Fruit fly (Drosophila melanogaster): ENCODE measurements around the gene CG10375.

CG10375 gene

dm6 chr3R:23772808-23773207 is 5.3 kb downstream of the CG10375 start, which contains the start of gene tst (continued):
- TF ChIP-seq CG34406 (GFP tag; optimal IDR thresholded peaks at IDR 0.05) (peak; percentile 87), Ets96B (tag; optimal IDR thresholded peaks at IDR 0.05) (peak; percentile 88), CG31627 (GFP tag; optimal IDR thresholded peaks at IDR 0.05) (peak; percentile 81), Hr4 (GFP tag; optimal IDR thresholded peaks at IDR 0.05) (no peak), CG6792 (GFP tag; optimal IDR thresholded peaks at IDR 0.05) (peak; percentile 84), dac (GFP tag; optimal IDR thresholded peaks at IDR 0.05) (peak; percentile 77), achi (GFP tag; optimal IDR thresholded peaks at IDR 0.05) (peak; percentile 87), eg (GFP tag; IDR thresholded peaks at IDR 0.05) (peak; percentile 96), CG6808 (GFP tag; optimal IDR thresholded peaks at IDR 0.05) (no peak), CG9139 (GFP tag; optimal IDR thresholded peaks at IDR 0.05) (no peak), fd85E (GFP tag; optimal IDR thresholded peaks at IDR 0.05) (peak; percentile 10), Sox15 (GFP tag; optimal IDR thresholded peaks at IDR 0.05) (peak; percentile 85), CG8119 (GFP tag; IDR thresholded peaks at IDR 0.05) (peak; percentile 90), fkh (GFP tag; optimal IDR thresholded peaks at IDR 0.05) (peak; percentile 90), Smox (GFP tag; optimal IDR thresholded peaks at IDR 0.05) (no peak), CG8632 (GFP tag; optimal IDR thresholded peaks at IDR 0.05) (peak; percentile 86)

DNA sequence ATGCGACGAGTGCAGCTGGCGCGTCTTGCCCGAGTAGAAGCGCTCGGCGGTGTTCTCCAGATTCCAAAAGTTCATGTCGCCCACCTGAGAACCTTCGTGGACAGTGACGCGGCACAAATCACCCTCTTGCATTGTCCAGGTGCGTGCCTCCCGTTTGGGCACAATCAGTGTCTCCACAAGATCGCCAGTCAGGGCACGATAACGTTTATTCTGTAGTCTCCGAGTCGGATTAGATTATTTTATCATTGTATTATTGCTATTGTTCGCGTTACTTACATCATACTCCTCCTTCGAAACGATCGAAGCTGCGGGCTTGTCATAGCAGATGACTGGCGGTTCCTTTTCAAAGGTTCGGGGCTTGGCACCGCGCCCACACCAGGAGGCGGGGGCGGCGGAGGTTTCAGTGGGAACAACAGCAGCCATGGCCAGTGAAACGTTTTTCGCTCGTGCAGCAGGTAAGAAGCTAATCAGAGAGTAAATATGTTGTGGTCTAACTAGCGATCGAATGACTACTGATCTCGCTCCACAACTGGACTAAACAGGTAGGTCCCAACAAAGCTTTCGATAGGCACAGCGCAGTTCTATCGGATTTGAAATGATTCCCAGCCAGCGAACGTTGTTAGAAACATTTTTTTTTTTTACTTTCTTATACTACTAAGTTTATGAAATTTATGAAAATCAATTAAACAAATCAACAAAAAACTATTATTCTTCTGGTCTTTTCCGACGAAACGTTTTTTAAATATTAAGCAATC is 6.3 kb downstream of the CG10375 start, which contains the start of gene CG10208:
TSS of gene CG10208 (minus strand) at position 518 of the 755 bp plus-strand sequence.
- TF ChIP-seq vri (GFP tag; optimal IDR thresholded peaks at IDR 0.05) (peak; percentile 97), CG7368 (GFP tag; optimal IDR thresholded peaks at IDR 0.05) (no peak)

dm6 chr3R:23780757-23781156 is 13.2 kb downstream of the CG10375 start:
- TF ChIP-seq CG9139 (GFP tag; optimal IDR thresholded peaks at IDR 0.05): no peak
- no peak for TF ChIP-seq CG8632 (GFP tag; optimal IDR thresholded peaks at IDR 0.05)
- TF ChIP-seq CG11762 (GFP tag; optimal IDR thresholded peaks at IDR 0.05; ENCODE audit: insufficient read depth): no peak
- TF ChIP-seq CG8119 (GFP tag; IDR thresholded peaks at IDR 0.05): no peak
- no peak for TF ChIP-seq Sox14 (GFP tag; optimal IDR thresholded peaks at IDR 0.05)
- no peak for TF ChIP-seq esn (GFP tag; optimal IDR thresholded peaks at IDR 0.05)
- TF ChIP-seq svp (GFP tag): no peak
- no peak for TF ChIP-seq Eip75B (GFP tag; optimal IDR thresholded peaks at IDR 0.05)
- no peak for TF ChIP-seq fd85E (GFP tag; optimal IDR thresholded peaks at IDR 0.05)
- no peak for TF ChIP-seq Met (GFP tag; optimal IDR thresholded peaks at IDR 0.05)
- no peak for TF ChIP-seq OdsH (GFP tag; optimal IDR thresholded peaks at IDR 0.05)
- TF ChIP-seq Eip78C (GFP tag): no peak
- TF ChIP-seq fd59A (GFP tag; optimal IDR thresholded peaks at IDR 0.05): no peak
- TF ChIP-seq net (GFP tag; optimal IDR thresholded peaks at IDR 0.05): no peak
- no peak for TF ChIP-seq CG10631 (GFP tag; optimal IDR thresholded peaks at IDR 0.05)
- no peak for TF ChIP-seq topi (GFP tag; optimal IDR thresholded peaks at IDR 0.05)
- TF ChIP-seq CG8319 (GFP tag; optimal IDR thresholded peaks at IDR 0.05): no peak
- TF ChIP-seq acj6 (GFP tag; optimal IDR thresholded peaks at IDR 0.05): no peak
- no peak for TF ChIP-seq Hr38 (GFP tag; optimal IDR thresholded peaks at IDR 0.05)
- no peak for TF ChIP-seq CG16779 (tag; optimal IDR thresholded peaks at IDR 0.05)

- TF ChIP-seq topi (GFP tag; optimal IDR thresholded peaks at IDR 0.05) (peak; percentile 85), cyc (GFP tag; optimal IDR thresholded peaks at IDR 0.05) (peak; percentile 93), CG6163 (GFP tag; IDR thresholded peaks at IDR 0.05) (peak; percentile 82; the same call in 2 of the 3 replicates), CG11762 (GFP tag; optimal IDR thresholded peaks at IDR 0.05; ENCODE audit: insufficient read depth) (peak; percentile 65), lz (GFP tag; optimal IDR thresholded peaks at IDR 0.05) (peak; percentile 91), CG6792 (GFP tag; optimal IDR thresholded peaks at IDR 0.05) (peak; percentile 79), dac (GFP tag; optimal IDR thresholded peaks at IDR 0.05) (peak; percentile 78), CG16779 (tag; optimal IDR thresholded peaks at IDR 0.05) (no peak), CG34406 (GFP tag; optimal IDR thresholded peaks at IDR 0.05) (peak; percentile 80), dsx (GFP tag; optimal IDR thresholded peaks at IDR 0.05; ENCODE audit: poor library complexity, severe bottlenecking) (peak; percentile 48), Gug (GFP tag; IDR thresholded peaks at IDR 0.05) (peak; percentile 79), Eip75B (GFP tag; optimal IDR thresholded peaks at IDR 0.05) (peak; percentile 88), achi (GFP tag; optimal IDR thresholded peaks at IDR 0.05) (peak; percentile 79), pdm3 (GFP tag; optimal IDR thresholded peaks at IDR 0.05) (peak; percentile 86), Lpt (GFP tag; optimal IDR thresholded peaks at IDR 0.05) (peak; percentile 55), Sox15 (GFP tag; optimal IDR thresholded peaks at IDR 0.05) (peak; percentile 91), CG8119 (GFP tag; IDR thresholded peaks at IDR 0.05) (0 out of 3 replicates have a peak, but pooled peaks have one; percentile 27), OdsH (GFP tag; optimal IDR thresholded peaks at IDR 0.05) (peak; percentile 87), salr (GFP tag; optimal IDR thresholded peaks at IDR 0.05) (peak; percentile 52 to 62), Hr38 (GFP tag; optimal IDR thresholded peaks at IDR 0.05) (peak; percentile 63), CG10631 (GFP tag; optimal IDR thresholded peaks at IDR 0.05) (peak; percentile 84), fd85E (GFP tag; optimal IDR thresholded peaks at IDR 0.05) (peak; percentile 57), CG7368 (GFP tag; optimal IDR thresholded peaks at IDR 0.05) (peak; percentile 73), CG11294 (GFP tag; IDR thresholded peaks at IDR 0.05) (peak; percentile 18; the same call in 1 of the 2 replicates), Met (GFP tag; optimal IDR thresholded peaks at IDR 0.05) (peak; percentile 86)
These were observed 14.0 kb downstream of the CG10375 start, which contains the start of the genes Nup98-96 and mbc for dm6 chr3R:23781466-23781935. Nup98-96 (minus strand) TSS chr3R:23781621. mbc (plus strand) TSS chr3R:23781765.
